Worm (Caenorhabditis elegans) whole organism, L3 larva: ENCODE data around the gene gpx-5.

ENCODE experiments used
- R02D3.7 ChIP-seq: fragments of 150-350 bp; optimal IDR thresholded peaks from 2 replicates; lab custom pipeline; 2014; ENCODE audit warnings: missing biosample characterization, missing genetic modification characterization
- aly-2 ChIP-seq: fragments of 150-350 bp; optimal IDR thresholded peaks from 2 replicates; lab custom pipeline; 2014; ENCODE audit warnings: missing biosample characterization, missing genetic modification characterization
- ama-1 ChIP-seq: fragments of 150-350 bp; optimal IDR thresholded peaks from 2 replicates; lab custom pipeline; 2018
- ceh-16 ChIP-seq: sonication (generic microtip); optimal IDR thresholded peaks from 2 replicates; lab custom pipeline; 2017; ENCODE audit warnings: missing biosample characterization, missing genetic modification characterization
- ceh-28 ChIP-seq: fragments of 150-350 bp; optimal IDR thresholded peaks from 2 replicates; lab custom pipeline; 2014; ENCODE audit warnings: missing biosample characterization, missing genetic modification reagents, missing genetic modification characterization
- ceh-82 ChIP-seq: fragments of 150-350 bp; optimal IDR thresholded peaks from 2 replicates; lab custom pipeline; 2014; ENCODE audit warnings: missing biosample characterization, missing genetic modification characterization
- daf-12 ChIP-seq: fragments of 150-350 bp; optimal IDR thresholded peaks from 2 replicates; lab custom pipeline; 2014; ENCODE audit warnings: missing biosample characterization, missing genetic modification reagents, missing genetic modification characterization
- egl-27 ChIP-seq: sonication (generic microtip); optimal IDR thresholded peaks from 4 replicates; lab custom pipeline; 2017; ENCODE audit warnings: missing biosample characterization, missing genetic modification reagents, missing genetic modification characterization
- egl-5 ChIP-seq: fragments of 150-350 bp; optimal IDR thresholded peaks from 2 replicates; lab custom pipeline; 2017; ENCODE audit warnings: missing biosample characterization, missing genetic modification reagents, missing genetic modification characterization, inconsistent platforms
- elt-1 ChIP-seq: fragments of 150-350 bp; optimal IDR thresholded peaks from 2 replicates; lab custom pipeline; 2014; ENCODE audit warnings: missing biosample characterization, missing genetic modification characterization
- elt-2 ChIP-seq: sonication (generic microtip); optimal IDR thresholded peaks from 2 replicates; lab custom pipeline; 2016; ENCODE audit warnings: missing genetic modification reagents, mild to moderate bottlenecking, missing genetic modification characterization, missing compliant biosample characterization
- elt-3 ChIP-seq, 3 experiments: fragments of 150-350 bp in 1 of 3; sonication (generic microtip) in 2 of 3; optimal IDR thresholded peaks; 2 replicates in 2 of 3; 4 replicates in 1 of 3; lab custom pipeline; 2014 to 2017; ENCODE audit warnings: missing biosample characterization in 3 of 3, missing genetic modification characterization in 3 of 3
- eor-1 ChIP-seq, 2 experiments: fragments of 150-350 bp; optimal IDR thresholded peaks; 2 replicates each; lab custom pipeline; 2014 to 2018; ENCODE audit warnings: missing biosample characterization in 2 of 2, missing genetic modification characterization in 2 of 2
- fkh-2 ChIP-seq: fragments of 150-350 bp; optimal IDR thresholded peaks from 2 replicates; lab custom pipeline; 2014; ENCODE audit warnings: missing biosample characterization, missing genetic modification reagents, missing genetic modification characterization
- fos-1 ChIP-seq: fragments of 150-350 bp; optimal IDR thresholded peaks from 2 replicates; lab custom pipeline; 2014; ENCODE audit warnings: missing biosample characterization, missing genetic modification characterization
- jun-1 ChIP-seq: fragments of 150-350 bp; optimal IDR thresholded peaks from 2 replicates; lab custom pipeline; 2014; ENCODE audit warnings: missing biosample characterization, missing genetic modification reagents, missing genetic modification characterization
- lin-15B ChIP-seq: fragments of 150-350 bp; optimal IDR thresholded peaks from 2 replicates; lab custom pipeline; 2014; ENCODE audit warnings: missing biosample characterization, missing genetic modification characterization
- lin-39 ChIP-seq: fragments of 150-350 bp; optimal IDR thresholded peaks from 2 replicates; lab custom pipeline; 2018; ENCODE audit warnings: missing biosample characterization, missing genetic modification reagents, missing genetic modification characterization
- lsy-12 ChIP-seq: sonication (generic microtip); optimal IDR thresholded peaks from 2 replicates; lab custom pipeline; 2016; ENCODE audit warnings: mild to moderate bottlenecking, missing genetic modification characterization, missing compliant biosample characterization
- mdl-1 ChIP-seq: fragments of 150-350 bp; optimal IDR thresholded peaks from 2 replicates; lab custom pipeline; 2014; ENCODE audit warnings: missing biosample characterization, missing genetic modification characterization
- mml-1 ChIP-seq: fragments of 150-350 bp; sonication (generic microtip); optimal IDR thresholded peaks from 3 replicates; lab custom pipeline; 2014; ENCODE audit warnings: missing biosample characterization, missing genetic modification characterization
- nfya-1 ChIP-seq: sonication (generic microtip); optimal IDR thresholded peaks from 2 replicates; lab custom pipeline; 2017; ENCODE audit warnings: missing genetic modification characterization, mild to moderate bottlenecking, missing compliant biosample characterization, antibody characterized with exemption, moderate library complexity; ENCODE audit not compliant: insufficient read depth
- nhr-12 ChIP-seq: fragments of 150-350 bp; optimal IDR thresholded peaks from 2 replicates; lab custom pipeline; 2014; ENCODE audit warnings: missing biosample characterization, missing genetic modification characterization
- nhr-23 ChIP-seq: fragments of 150-350 bp; optimal IDR thresholded peaks from 2 replicates; lab custom pipeline; 2014; ENCODE audit warnings: missing biosample characterization, missing genetic modification reagents, missing genetic modification characterization
- nhr-237 ChIP-seq: fragments of 150-350 bp; optimal IDR thresholded peaks from 2 replicates; lab custom pipeline; 2014; ENCODE audit warnings: missing biosample characterization, missing genetic modification characterization
- nhr-25 ChIP-seq: sonication (generic microtip); optimal IDR thresholded peaks from 2 replicates; lab custom pipeline; 2017; ENCODE audit warnings: missing biosample characterization, missing genetic modification characterization
- nhr-43 ChIP-seq: sonication (generic microtip); optimal IDR thresholded peaks from 2 replicates; lab custom pipeline; 2016; ENCODE audit warnings: mild to moderate bottlenecking, missing genetic modification characterization, missing compliant biosample characterization; ENCODE audit not compliant: poor library complexity, severe bottlenecking
- nhr-67 ChIP-seq: fragments of 150-350 bp; optimal IDR thresholded peaks from 2 replicates; lab custom pipeline; 2014; ENCODE audit warnings: missing biosample characterization, missing genetic modification characterization
- pha-4 ChIP-seq: fragments of 150-350 bp; optimal IDR thresholded peaks from 2 replicates; lab custom pipeline; 2014; ENCODE audit warnings: missing biosample characterization, missing genetic modification reagents, missing genetic modification characterization
- pqm-1 ChIP-seq: fragments of 150-350 bp; optimal IDR thresholded peaks from 2 replicates; lab custom pipeline; 2017; ENCODE audit warnings: missing biosample characterization, missing genetic modification characterization, inconsistent platforms
- sea-2 ChIP-seq: fragments of 150-350 bp; sonication (generic microtip); optimal IDR thresholded peaks from 4 replicates; lab custom pipeline; 2014; ENCODE audit warnings: missing biosample characterization, missing genetic modification reagents, missing genetic modification characterization
- snpc-4 ChIP-seq: fragments of 150-350 bp; optimal IDR thresholded peaks from 2 replicates; lab custom pipeline; 2014; ENCODE audit warnings: missing biosample characterization, missing genetic modification characterization
- tbx-2 ChIP-seq: sonication (generic microtip); optimal IDR thresholded peaks from 2 replicates; lab custom pipeline; 2016; ENCODE audit warnings: mild to moderate bottlenecking, missing genetic modification characterization, missing compliant biosample characterization
- unc-39 ChIP-seq: sonication (generic microtip); optimal IDR thresholded peaks from 4 replicates; lab custom pipeline; 2017; ENCODE audit warnings: missing biosample characterization, missing genetic modification characterization
- unc-62 ChIP-seq: fragments of 150-350 bp; sonication (generic microtip); optimal IDR thresholded peaks from 4 replicates; lab custom pipeline; 2014; ENCODE audit warnings: missing biosample characterization, missing genetic modification reagents, missing genetic modification characterization
- ztf-11 ChIP-seq: fragments of 150-350 bp; optimal IDR thresholded peaks from 2 replicates; lab custom pipeline; 2014; ENCODE audit warnings: missing biosample characterization, missing genetic modification characterization
- ztf-4 ChIP-seq: fragments of 150-350 bp; optimal IDR thresholded peaks from 2 replicates; lab custom pipeline; 2014; ENCODE audit warnings: missing biosample characterization, missing genetic modification characterization

Gene gpx-5

DNA sequence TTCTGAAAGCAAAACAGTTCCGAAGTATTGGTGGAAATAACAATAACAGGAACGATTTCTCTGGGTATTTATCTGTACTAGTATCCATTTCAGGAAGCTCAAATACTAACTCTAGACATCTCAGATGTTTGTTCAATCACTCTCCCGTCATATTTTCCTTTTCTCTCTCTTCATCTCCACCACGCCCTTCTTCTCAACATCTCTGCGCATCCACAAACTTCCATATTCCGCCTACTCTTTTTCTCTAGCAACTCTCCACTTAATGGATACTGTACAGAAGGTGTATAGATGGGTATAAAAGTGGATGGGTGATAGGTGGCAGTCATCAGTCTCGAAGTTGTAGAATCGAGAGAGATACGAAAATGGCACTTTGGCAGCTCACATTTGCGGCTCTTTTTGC, at the start of gene gpx-5:
gpx-5 (plus strand) TSS at position 336 of the 400 bp plus-strand sequence.
- TF ChIP-seq ceh-16 (no peak), fos-1 (tag; lab: Kevin White, UChicago) (no peak), pha-4 (peak; percentile 60), nfya-1 (peak; percentile 17), nhr-23 (tag; lab: Kevin White, UChicago) (peak; percentile 47), nhr-25 (tag; lab: Kevin White, UChicago) (peak; percentile 59), egl-5 (tag; lab: Kevin White, UChicago) (peak; percentile 5)

DNA sequence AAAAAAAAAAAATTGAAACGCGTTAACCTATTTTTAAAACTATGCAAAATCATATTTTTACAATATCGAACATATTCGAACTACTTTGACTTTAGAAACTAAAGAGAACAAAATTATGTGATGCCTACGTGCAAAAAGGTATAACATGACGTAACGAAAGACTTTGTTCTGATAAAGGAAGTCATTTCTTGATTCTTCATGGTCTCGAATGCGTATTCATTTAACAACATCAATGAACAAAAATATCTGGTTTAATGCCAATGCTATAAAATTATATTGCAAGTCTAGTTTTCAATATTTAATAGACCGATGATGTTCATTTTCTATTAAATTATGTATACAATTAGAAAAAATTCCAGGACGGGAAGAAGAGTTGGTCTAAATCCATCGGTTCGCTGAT, 48.5 kb upstream of the gpx-5 start:
- TF ChIP-seq ama-1 (lab: Kevin White, UChicago) = peak; percentile 71
- TF ChIP-seq nhr-25 (tag; lab: Kevin White, UChicago) = peak; percentile 41
- no peak for TF ChIP-seq ceh-82 (tag; lab: Kevin White, UChicago)
- TF ChIP-seq egl-5 (tag; lab: Kevin White, UChicago) = no peak
- peak; percentile 2 for TF ChIP-seq nhr-23 (tag; lab: Kevin White, UChicago)
- TF ChIP-seq tbx-2 (tag; lab: Kevin White, UChicago) = peak; percentile 36

DNA sequence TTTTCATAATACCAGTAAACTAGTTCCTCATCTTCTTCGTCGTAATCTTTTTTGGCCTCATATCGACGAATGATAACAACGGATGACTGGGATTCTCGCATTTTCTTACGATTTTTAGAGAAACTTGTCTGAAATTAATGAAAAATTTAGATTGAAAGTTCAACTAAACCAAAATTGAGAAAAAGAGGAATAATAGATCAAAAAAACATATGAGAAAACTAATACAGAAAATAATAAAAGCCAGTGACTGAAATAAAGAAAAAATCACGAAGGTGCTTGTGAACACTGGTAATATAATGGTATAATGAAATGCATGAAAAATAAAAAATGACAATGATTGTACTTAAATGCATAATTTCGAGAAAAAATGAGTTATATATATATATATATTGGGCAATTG, 47.8 kb upstream of the gpx-5 start, which contains the start of gene C07B5.8:
C07B5.8 (minus strand) TSS at position 101 of the 400 bp plus-strand sequence.
- TF ChIP-seq lin-39 (tag; lab: Kevin White, UChicago) = no peak
- TF ChIP-seq unc-62 = no peak
- TF ChIP-seq elt-1 (tag; lab: Kevin White, UChicago) = no peak
- no peak for TF ChIP-seq nhr-23 (tag; lab: Kevin White, UChicago)
- TF ChIP-seq egl-27 (tag; lab: Kevin White, UChicago) = no peak
- no peak for TF ChIP-seq sea-2

DNA sequence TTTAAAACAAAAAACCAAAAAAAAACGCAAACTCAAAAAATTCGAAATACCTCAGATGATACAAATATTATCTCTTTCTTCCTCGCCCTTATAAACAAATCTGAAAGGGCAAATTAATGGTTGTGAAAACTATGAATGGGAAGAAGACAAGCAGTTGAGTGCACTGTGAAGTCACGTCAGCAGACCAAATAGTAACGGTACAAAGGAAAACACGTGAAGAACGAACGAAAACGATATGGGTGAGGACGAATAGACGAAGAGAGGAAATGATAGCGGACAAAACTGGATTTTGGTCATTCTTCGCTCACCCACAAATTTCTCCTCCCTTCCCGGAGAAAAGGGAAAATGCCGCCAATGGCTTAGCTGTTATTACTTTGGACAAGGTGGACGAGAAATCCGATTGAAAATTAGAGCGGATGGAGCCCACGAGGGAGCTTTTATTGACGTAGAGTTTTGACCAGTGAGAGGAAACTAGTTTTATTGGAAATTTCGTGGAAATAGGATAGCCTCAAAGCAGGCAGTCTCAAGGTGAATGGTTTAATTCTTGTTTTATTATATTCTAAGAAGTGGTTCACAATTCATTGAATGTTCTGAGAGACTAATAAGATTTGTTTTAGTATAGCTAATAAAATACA, 46.8 kb upstream of the gpx-5 start:
- no peak for TF ChIP-seq ama-1 (lab: Kevin White, UChicago)
- peak; percentile 84 for TF ChIP-seq nhr-25 (tag; lab: Kevin White, UChicago)
- TF ChIP-seq snpc-4 (tag; lab: Kevin White, UChicago) = no peak
- no peak for TF ChIP-seq ztf-11 (tag; lab: Kevin White, UChicago)
- no peak for TF ChIP-seq fkh-2 (tag; lab: Kevin White, UChicago)
- TF ChIP-seq lsy-12 (tag; lab: Kevin White, UChicago) = no peak
- peak; percentile 67 for TF ChIP-seq nhr-43 (tag; lab: Kevin White, UChicago)
- TF ChIP-seq lin-15B = no peak
- peak; percentile 56 for TF ChIP-seq nhr-23 (tag; lab: Kevin White, UChicago)
- no peak for TF ChIP-seq lin-39 (tag; lab: Kevin White, UChicago)
- no peak for TF ChIP-seq nhr-237 (tag; lab: Kevin White, UChicago)
- TF ChIP-seq jun-1 (tag; lab: Kevin White, UChicago) = peak; percentile 15
- TF ChIP-seq pqm-1 (tag; lab: Kevin White, UChicago) = peak; percentile 52
- no peak for TF ChIP-seq R02D3.7
- TF ChIP-seq unc-39 (tag; lab: Kevin White, UChicago) = no peak
- TF ChIP-seq ztf-4 = no peak
- no peak for TF ChIP-seq daf-12 (tag; lab: Kevin White, UChicago)
- peak in 1 of 3 experiments; percentile 50 for TF ChIP-seq elt-3 (tag; optimal IDR thresholded peaks at IDR 0.05; lab: Kevin White, UChicago)
- TF ChIP-seq mdl-1 = no peak
- TF ChIP-seq, all 47 proteins: peak for 6

DNA sequence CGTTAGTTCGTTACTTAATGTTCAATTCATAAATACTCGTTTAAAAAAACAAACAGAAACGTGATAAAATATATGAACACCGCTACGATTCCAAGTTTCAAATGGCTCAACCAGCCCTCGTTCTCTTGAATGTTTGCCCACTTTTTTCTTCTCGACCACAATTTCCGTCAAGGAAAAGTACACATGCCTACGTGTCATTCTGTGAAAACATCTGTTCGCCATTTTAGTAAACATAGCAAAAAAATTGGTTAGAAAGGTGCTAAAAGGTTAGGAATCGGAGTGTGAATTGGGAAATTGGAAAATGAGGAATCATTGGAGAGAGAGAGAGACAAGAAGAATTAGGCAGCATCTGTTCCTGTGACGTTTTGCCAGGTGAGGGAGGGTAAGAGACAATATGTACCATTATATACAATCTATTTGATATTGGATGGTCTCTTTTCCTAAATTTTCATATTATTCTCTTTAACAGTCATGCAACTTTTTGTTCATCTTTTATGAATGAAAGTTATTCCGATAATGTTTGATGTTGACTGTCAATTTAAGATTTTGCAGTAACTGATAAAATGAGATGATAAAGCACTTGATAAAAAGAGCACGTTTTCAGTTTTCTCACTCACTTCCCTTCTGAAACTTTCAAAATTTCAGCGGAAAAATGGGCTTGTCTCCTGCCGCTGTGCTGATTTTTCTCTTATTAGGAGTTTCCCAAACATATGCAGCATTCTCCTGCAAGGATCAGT, 45.0 kb upstream of the gpx-5 start, which contains the start of gene nuc-1:
nuc-1 (plus strand) TSS at position 612 of the 737 bp plus-strand sequence.
- TF ChIP-seq ama-1 (lab: Kevin White, UChicago) = no peak
- TF ChIP-seq jun-1 (tag; lab: Kevin White, UChicago) = no peak
- no peak for TF ChIP-seq ceh-82 (tag; lab: Kevin White, UChicago)
- no peak for TF ChIP-seq nhr-12 (tag; lab: Kevin White, UChicago)
- TF ChIP-seq pha-4 = peak; percentile 92
- peak; percentile 61 for TF ChIP-seq pqm-1 (tag; lab: Kevin White, UChicago)
- no peak for TF ChIP-seq mml-1 (tag; lab: Kevin White, UChicago)
- no peak for TF ChIP-seq ceh-28 (tag; lab: Kevin White, UChicago)
- TF ChIP-seq eor-1 (tag; optimal IDR thresholded peaks at IDR 0.05; lab: Kevin White, UChicago) = no peak
- TF ChIP-seq sea-2 = no peak
- TF ChIP-seq nhr-23 (tag; lab: Kevin White, UChicago) = no peak
- TF ChIP-seq elt-2 (tag; lab: Kevin White, UChicago) = peak; percentile 76
- TF ChIP-seq aly-2 = no peak
- TF ChIP-seq nhr-67 (tag; lab: Kevin White, UChicago) = no peak
- no peak for TF ChIP-seq nhr-43 (tag; lab: Kevin White, UChicago)
- TF ChIP-seq fkh-2 (tag; lab: Kevin White, UChicago) = no peak
- no peak for TF ChIP-seq egl-5 (tag; lab: Kevin White, UChicago)
